Worm (Caenorhabditis elegans) whole organism, dauer: ENCODE data around the gene ndua-7.

Source experiments
- unc-62 ChIP-seq: sonication (generic microtip); optimal IDR thresholded peaks from 2 replicates; lab custom pipeline; 2017; ENCODE audit warnings: missing biosample characterization, missing genetic modification reagents, missing genetic modification characterization

ndua-7 gene

ce11 chrII:13461604-13462375 is 32.6 kb downstream of the ndua-7 start:
- TF ChIP-seq unc-62 (GFP tag; lab: Kevin White, UChicago): no peak

ce11 chrII:13460592-13461395 is 33.6 kb downstream of the ndua-7 start, which contains the start of gene pqn-27:
Gene pqn-27, minus strand, starts transcription at chrII:13460642.
- no peak for TF ChIP-seq unc-62 (GFP tag; lab: Kevin White, UChicago)

- TF ChIP-seq unc-62 (GFP tag; lab: Kevin White, UChicago): no peak
Measured at ce11 chrII:13456622-13457021, 37.8 kb downstream of the ndua-7 start.

ce11 chrII:13454839-13455238 is 39.6 kb downstream of the ndua-7 start:
- TF ChIP-seq unc-62 (GFP tag; lab: Kevin White, UChicago): no peak

- no peak for TF ChIP-seq unc-62 (GFP tag; lab: Kevin White, UChicago)
Measured at ce11 chrII:13451321-13451720, 43.1 kb downstream of the ndua-7 start.

- no peak for TF ChIP-seq unc-62 (GFP tag; lab: Kevin White, UChicago)
Measured at ce11 chrII:13447668-13448067, 46.7 kb downstream of the ndua-7 start.

- TF ChIP-seq unc-62 (GFP tag; lab: Kevin White, UChicago): no peak
Measured at ce11 chrII:13447166-13447643, 47.2 kb downstream of the ndua-7 start, which contains the start of gene tbc-14. Gene tbc-14, minus strand, starts transcription at chrII:13447593.

- no peak for TF ChIP-seq unc-62 (GFP tag; lab: Kevin White, UChicago)
Measured at ce11 chrII:13446597-13446996, 47.8 kb downstream of the ndua-7 start.

ce11 chrII:13444307-13444706 is 50.1 kb downstream of the ndua-7 start:
- TF ChIP-seq unc-62 (GFP tag; lab: Kevin White, UChicago): no peak
